Fruit fly (Drosophila melanogaster) whole organism, embryonic: Measurements from ENCODE around the gene CG6873.

Experiments used
- Asciz ChIP-seq: fragments of 200-800 bp; sonication (Bioruptor generic); optimal IDR thresholded peaks from 2 replicates; lab custom pipeline; 2017; ENCODE audit warnings: missing biosample characterization, mild to moderate bottlenecking, missing genetic modification characterization, missing genetic modification reagents
- BtbVII ChIP-seq: fragments of 200-800 bp; sonication (Bioruptor generic); optimal IDR thresholded peaks from 3 replicates; lab custom pipeline; 2017; ENCODE audit warnings: missing biosample characterization, mild to moderate bottlenecking, missing genetic modification characterization
- Bteb2 ChIP-seq: fragments of 200-800 bp; sonication (Bioruptor generic); optimal IDR thresholded peaks from 2 replicates; lab custom pipeline; 2016; ENCODE audit warnings: missing biosample characterization, missing genetic modification characterization
- CG10565 ChIP-seq: fragments of 200-800 bp; sonication (Bioruptor generic); optimal IDR thresholded peaks from 3 replicates; lab custom pipeline; 2016; ENCODE audit warnings: missing biosample characterization, mild to moderate bottlenecking, missing genetic modification characterization
- CG10959 ChIP-seq: fragments of 200-800 bp; sonication (Bioruptor generic); IDR thresholded peaks from 2 replicates; pipeline ENCODE4 v1.3.6; 2022; ENCODE audit warnings: missing biosample characterization, missing genetic modification characterization
- CG12104 ChIP-seq: fragments of 200-800 bp; sonication (Bioruptor generic); optimal IDR thresholded peaks from 3 replicates; lab custom pipeline; 2016; ENCODE audit warnings: missing biosample characterization, missing genetic modification characterization
- CG1233 ChIP-seq: fragments of 200-800 bp; sonication (Bioruptor generic); optimal IDR thresholded peaks from 4 replicates; lab custom pipeline; 2018; ENCODE audit warnings: missing biosample characterization, mild to moderate bottlenecking, missing genetic modification characterization
- CG15073 ChIP-seq: fragments of 200-800 bp; sonication (Bioruptor generic); optimal IDR thresholded peaks from 2 replicates; lab custom pipeline; 2016; ENCODE audit warnings: missing biosample characterization, missing genetic modification characterization
- CG15601 ChIP-seq: fragments of 200-800 bp; sonication (Bioruptor generic); optimal IDR thresholded peaks from 3 replicates; lab custom pipeline; 2019; ENCODE audit warnings: missing biosample characterization, mild to moderate bottlenecking, missing genetic modification characterization, moderate library complexity
- CG1602 ChIP-seq: fragments of 200-800 bp; sonication (Bioruptor generic); optimal IDR thresholded peaks from 3 replicates; lab custom pipeline; 2016; ENCODE audit warnings: missing biosample characterization, missing genetic modification characterization
- CG18476 ChIP-seq: fragments of 200-800 bp; sonication (Bioruptor generic); optimal IDR thresholded peaks from 2 replicates; lab custom pipeline; 2016; ENCODE audit warnings: missing biosample characterization, mild to moderate bottlenecking, missing genetic modification characterization
- CG18764 ChIP-seq: fragments of 200-800 bp; sonication (Bioruptor generic); optimal IDR thresholded peaks from 3 replicates; lab custom pipeline; 2016; ENCODE audit warnings: missing biosample characterization, missing genetic modification characterization
- CG2875 ChIP-seq: fragments of 200-800 bp; sonication (Bioruptor generic); optimal IDR thresholded peaks from 2 replicates; lab custom pipeline; 2017; ENCODE audit warnings: missing biosample characterization, mild to moderate bottlenecking, missing genetic modification characterization, missing genetic modification reagents
- CG32767 ChIP-seq: fragments of 200-800 bp; sonication (Bioruptor generic); IDR thresholded peaks from 2 replicates; pipeline ENCODE4 v1.3.6; 2022; ENCODE audit warnings: missing biosample characterization, missing genetic modification characterization
- CG4282 ChIP-seq: fragments of 200-800 bp; sonication (Bioruptor generic); optimal IDR thresholded peaks from 2 replicates; lab custom pipeline; 2016; ENCODE audit warnings: missing biosample characterization, missing genetic modification characterization
- CG4617 ChIP-seq: fragments of 200-800 bp; sonication (Bioruptor generic); optimal IDR thresholded peaks from 3 replicates; lab custom pipeline; 2016; ENCODE audit warnings: missing biosample characterization, missing genetic modification characterization, borderline replicate concordance
- CG4730 ChIP-seq: fragments of 200-800 bp; sonication (Bioruptor generic); IDR thresholded peaks from 2 replicates; pipeline ENCODE4 v1.3.6; 2022; ENCODE audit warnings: missing biosample characterization, missing genetic modification characterization
- CG7271 ChIP-seq: fragments of 200-800 bp; sonication (Bioruptor generic); optimal IDR thresholded peaks from 2 replicates; lab custom pipeline; 2018; ENCODE audit warnings: missing biosample characterization, mild to moderate bottlenecking, missing genetic modification characterization, moderate library complexity
- CG9797 ChIP-seq: fragments of 200-800 bp; sonication (Bioruptor generic); optimal IDR thresholded peaks from 3 replicates; lab custom pipeline; 2018; ENCODE audit warnings: missing biosample characterization, mild to moderate bottlenecking, missing genetic modification characterization
- CG9932 ChIP-seq: fragments of 200-800 bp; sonication (Bioruptor generic); IDR thresholded peaks from 2 replicates; pipeline ENCODE4 v1.3.6; 2022; ENCODE audit warnings: missing biosample characterization, missing genetic modification characterization
- CHES-1-like ChIP-seq: fragments of 200-800 bp; sonication (Bioruptor generic); optimal IDR thresholded peaks from 2 replicates; lab custom pipeline; 2016; ENCODE audit warnings: missing biosample characterization, missing genetic modification characterization
- CkIIα-i1 ChIP-seq: fragments of 200-800 bp; sonication (Bioruptor generic); IDR thresholded peaks from 2 replicates; pipeline ENCODE4 v1.3.6; 2022; ENCODE audit warnings: missing biosample characterization, missing genetic modification characterization
- Doc3 ChIP-seq: fragments of 200-800 bp; sonication (Bioruptor generic); IDR thresholded peaks from 3 replicates; pipeline ENCODE4 v1.3.6; 2022; ENCODE audit warnings: missing biosample characterization, missing genetic modification characterization; ENCODE audit not compliant: partially characterized antibody
- HLH3B ChIP-seq: fragments of 200-800 bp; sonication (Bioruptor generic); IDR thresholded peaks from 2 replicates; pipeline ENCODE4 v1.3.6; 2022; ENCODE audit warnings: missing biosample characterization, missing genetic modification characterization
- HLH4C ChIP-seq: fragments of 200-800 bp; sonication (Bioruptor generic); IDR thresholded peaks from 3 replicates; pipeline ENCODE4 v1.3.6; 2022; ENCODE audit warnings: missing biosample characterization, missing genetic modification characterization; ENCODE audit not compliant: partially characterized antibody
- Hr3 ChIP-seq: fragments of 200-800 bp; sonication (Bioruptor generic); optimal IDR thresholded peaks from 3 replicates; lab custom pipeline; 2016; ENCODE audit warnings: missing biosample characterization, missing genetic modification characterization
- Hr51 ChIP-seq, 2 experiments: fragments of 200-800 bp; sonication (Bioruptor generic); optimal IDR thresholded peaks; 2 replicates in 1 of 2; 3 replicates in 1 of 2; lab custom pipeline; 2016 to 2018; ENCODE audit warnings: missing biosample characterization in 2 of 2, missing genetic modification characterization in 2 of 2, mild to moderate bottlenecking in 1 of 2, moderate library complexity in 1 of 2
- Mrtf ChIP-seq: fragments of 200-800 bp; sonication (Bioruptor generic); IDR thresholded peaks from 3 replicates; pipeline ENCODE4 v1.3.6; 2022; ENCODE audit warnings: missing biosample characterization, missing genetic modification characterization
- Neu2 ChIP-seq: fragments of 200-800 bp; sonication (Bioruptor generic); optimal IDR thresholded peaks from 3 replicates; lab custom pipeline; 2016; ENCODE audit warnings: missing biosample characterization, missing genetic modification characterization, borderline replicate concordance
- Nf-YA ChIP-seq: fragments of 200-800 bp; sonication (Bioruptor generic); IDR thresholded peaks from 2 replicates; pipeline ENCODE4 v1.3.6; 2022; ENCODE audit warnings: missing biosample characterization, missing genetic modification characterization
- Scr ChIP-seq: fragments of 200-800 bp; sonication (Bioruptor generic); IDR thresholded peaks from 2 replicates; pipeline ENCODE4 v1.3.6; 2022; ENCODE audit warnings: missing biosample characterization, missing genetic modification characterization; ENCODE audit not compliant: partially characterized antibody
- Sox100B ChIP-seq: fragments of 200-800 bp; sonication (Bioruptor generic); optimal IDR thresholded peaks from 3 replicates; lab custom pipeline; 2018; ENCODE audit warnings: missing biosample characterization, mild to moderate bottlenecking, missing genetic modification characterization
- Ssrp ChIP-seq: fragments of 200-800 bp; sonication (Bioruptor generic); optimal IDR thresholded peaks from 2 replicates; lab custom pipeline; 2018; ENCODE audit warnings: missing biosample characterization, mild to moderate bottlenecking, missing genetic modification characterization, moderate library complexity
- ab ChIP-seq: fragments of 200-800 bp; sonication (Bioruptor generic); optimal IDR thresholded peaks from 2 replicates; lab custom pipeline; 2016; ENCODE audit warnings: missing biosample characterization, missing genetic modification characterization
- az2 ChIP-seq: fragments of 200-800 bp; sonication (Bioruptor generic); optimal IDR thresholded peaks from 3 replicates; lab custom pipeline; 2016; ENCODE audit warnings: missing biosample characterization, missing genetic modification characterization
- crol ChIP-seq: fragments of 200-800 bp; sonication (Bioruptor generic); IDR thresholded peaks from 2 replicates; pipeline ENCODE4 v1.3.6; 2022; ENCODE audit warnings: missing biosample characterization, missing genetic modification characterization
- gt ChIP-seq: fragments of 200-800 bp; sonication (Bioruptor generic); IDR thresholded peaks from 2 replicates; pipeline ENCODE4 v1.3.6; 2022; ENCODE audit warnings: missing biosample characterization, missing genetic modification characterization
- jigr1 ChIP-seq: fragments of 200-800 bp; sonication (Bioruptor generic); IDR thresholded peaks from 3 replicates; pipeline ENCODE4 v1.3.6; 2022; ENCODE audit warnings: missing biosample characterization, missing genetic modification characterization
- jumu ChIP-seq: fragments of 200-800 bp; sonication (Bioruptor generic); optimal IDR thresholded peaks from 3 replicates; lab custom pipeline; 2016; ENCODE audit warnings: missing biosample characterization, missing genetic modification characterization
- lilli ChIP-seq: fragments of 200-800 bp; sonication (Bioruptor generic); optimal IDR thresholded peaks from 3 replicates; lab custom pipeline; 2016; ENCODE audit warnings: missing biosample characterization, missing genetic modification characterization
- lmd ChIP-seq: fragments of 200-800 bp; sonication (Bioruptor generic); IDR thresholded peaks from 2 replicates; pipeline ENCODE4 v1.3.6; 2022; ENCODE audit warnings: missing biosample characterization, missing genetic modification characterization
- mam ChIP-seq: fragments of 200-800 bp; sonication (Bioruptor generic); optimal IDR thresholded peaks from 3 replicates; lab custom pipeline; 2016; ENCODE audit warnings: missing biosample characterization, missing genetic modification characterization
- phol ChIP-seq: fragments of 200-800 bp; sonication (Bioruptor generic); optimal IDR thresholded peaks from 3 replicates; lab custom pipeline; 2018; ENCODE audit warnings: missing biosample characterization, mild to moderate bottlenecking, missing genetic modification characterization, moderate library complexity
- pum ChIP-seq: fragments of 200-800 bp; sonication (Bioruptor generic); optimal IDR thresholded peaks from 2 replicates; lab custom pipeline; 2016; ENCODE audit warnings: missing biosample characterization, missing genetic modification characterization
- pzg ChIP-seq: fragments of 200-800 bp; sonication (Bioruptor generic); optimal IDR thresholded peaks from 3 replicates; lab custom pipeline; 2018; ENCODE audit warnings: missing biosample characterization, mild to moderate bottlenecking, missing genetic modification characterization, moderate library complexity
- slp2 ChIP-seq: fragments of 200-800 bp; sonication (Bioruptor generic); optimal IDR thresholded peaks from 2 replicates; lab custom pipeline; 2016; ENCODE audit warnings: missing biosample characterization, missing genetic modification characterization
- sna ChIP-seq: fragments of 200-800 bp; sonication (Bioruptor generic); IDR thresholded peaks from 2 replicates; pipeline ENCODE4 v1.3.6; 2022; ENCODE audit warnings: missing biosample characterization, missing genetic modification characterization; ENCODE audit not compliant: partially characterized antibody
- ttk ChIP-seq: fragments of 200-800 bp; sonication (Bioruptor generic); IDR thresholded peaks from 2 replicates; pipeline ENCODE4 v2.1.2; 2022; ENCODE audit warnings: missing biosample characterization, missing genetic modification characterization
- usp ChIP-seq: fragments of >200 bp; optimal IDR thresholded peaks from 2 replicates; lab custom pipeline; 2017; ENCODE audit warnings: missing biosample characterization, missing genetic modification characterization
- vvl ChIP-seq: fragments of 200-800 bp; sonication (Bioruptor generic); IDR thresholded peaks from 2 replicates; pipeline ENCODE4 v1.3.6; 2022; ENCODE audit warnings: missing biosample characterization, missing genetic modification characterization
- wor ChIP-seq: fragments of 200-800 bp; sonication (Bioruptor generic); IDR thresholded peaks from 2 replicates; pipeline ENCODE4 v1.3.6; 2022; ENCODE audit warnings: missing biosample characterization, missing genetic modification characterization

Gene CG6873

DNA sequence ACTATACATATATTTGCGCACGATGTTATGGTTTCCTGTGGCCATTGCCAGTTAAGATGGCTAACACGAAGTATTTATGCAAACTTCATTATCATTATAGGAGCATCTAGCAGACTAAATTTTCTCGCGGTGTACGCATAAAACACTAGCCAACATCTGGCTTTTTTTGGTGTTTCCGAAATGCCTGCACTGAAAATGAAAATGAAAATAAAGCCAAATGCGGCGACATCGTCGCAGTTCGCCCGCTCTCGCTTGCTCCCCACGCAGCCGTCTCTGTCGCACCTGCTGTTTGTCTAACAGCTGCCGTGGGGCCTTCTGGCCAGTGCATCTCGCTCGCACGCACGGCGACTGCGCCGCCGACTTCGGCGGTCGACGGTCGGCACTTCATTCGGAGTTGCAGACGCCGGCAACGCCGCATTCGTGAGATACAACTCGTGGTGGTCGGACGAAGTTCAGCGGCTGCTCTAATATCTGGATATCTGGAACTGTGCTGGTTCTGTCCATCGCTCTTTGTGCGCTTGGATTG lies 35.2 kb upstream of the CG6873 start, which contains the start of gene CG6891 (continued):
- peak; percentile 11 for TF ChIP-seq Hr3 (GFP tag; lab: Kevin White, UChicago)
- no peak for TF ChIP-seq CG15073
- peak; percentile 39 for TF ChIP-seq pum (GFP tag; lab: Kevin White, UChicago)
- no peak for TF ChIP-seq CG18764
- 0 out of 2 replicates have a peak, but pooled peaks have one; percentile 39 for TF ChIP-seq vvl (GFP tag; lab: Robert Waterston, UW)
- peak; percentile 5 for TF ChIP-seq jumu (GFP tag; lab: Kevin White, UChicago)
- TF ChIP-seq CG2875 (GFP tag; lab: Kevin White, UChicago) = peak; percentile 10
- no peak for TF ChIP-seq Asciz (GFP tag; lab: Kevin White, UChicago)
- TF ChIP-seq CG18476 (GFP tag; lab: Kevin White, UChicago) = no peak
- no peak for TF ChIP-seq CG4282
- no peak for TF ChIP-seq BtbVII (GFP tag; lab: Kevin White, UChicago)
- TF ChIP-seq Neu2 (GFP tag; lab: Kevin White, UChicago) = no peak
- no peak for TF ChIP-seq lilli
- TF ChIP-seq CG9932 (GFP tag; lab: Robert Waterston, UW) = no peak
- no peak for TF ChIP-seq Doc3 (GFP tag; lab: Robert Waterston, UW)
- TF ChIP-seq crol (GFP tag; lab: Robert Waterston, UW) = peak; percentile 50
- TF ChIP-seq CG32767 (GFP tag; lab: Robert Waterston, UW) = no peak
- peak; percentile 33 for TF ChIP-seq CG15601 (tag; lab: Kevin White, UChicago)
- no peak for TF ChIP-seq pzg (GFP tag; lab: Kevin White, UChicago)
- TF ChIP-seq mam (GFP tag; lab: Kevin White, UChicago) = peak; percentile 12
- no peak for TF ChIP-seq CG4617 (GFP tag; lab: Kevin White, UChicago)
- TF ChIP-seq CG7271 = no peak
- peak; percentile 46 for TF ChIP-seq lmd
- TF ChIP-seq Mrtf = no peak
- no peak; the same call in 1 of the 2 replicates for TF ChIP-seq HLH3B (GFP tag; lab: Robert Waterston, UW)
- no peak for TF ChIP-seq slp2
- 0 out of 2 replicates have a peak, but pooled peaks have one; percentile 17 for TF ChIP-seq CG10959 (GFP tag; lab: Robert Waterston, UW)
- no peak for TF ChIP-seq ttk (GFP tag; lab: Robert Waterston, UW)
- no peak for TF ChIP-seq CG9797 (GFP tag; lab: Kevin White, UChicago)
- TF ChIP-seq Ssrp = no peak
- TF ChIP-seq Scr (GFP tag; lab: Robert Waterston, UW) = no peak
- peak; percentile 38 for TF ChIP-seq phol (tag; lab: Kevin White, UChicago)
- TF ChIP-seq CG1233 (GFP tag; lab: Kevin White, UChicago) = no peak
- no peak for TF ChIP-seq wor (GFP tag; lab: Robert Waterston, UW)
- TF ChIP-seq CG4730 (GFP tag; lab: Robert Waterston, UW) = no peak
- no peak for TF ChIP-seq Bteb2 (GFP tag; lab: Kevin White, UChicago)
- no peak for TF ChIP-seq gt (GFP tag; lab: Robert Waterston, UW)
- TF ChIP-seq az2 (GFP tag; lab: Kevin White, UChicago) = peak; percentile 40
- TF ChIP-seq CG1602 = no peak
- no peak for TF ChIP-seq Nf-YA (GFP tag; lab: Robert Waterston, UW)
- TF ChIP-seq CG12104 (GFP tag; lab: Kevin White, UChicago) = no peak
- no peak for TF ChIP-seq usp
- no peak for TF ChIP-seq CHES-1-like
- no peak for TF ChIP-seq CkIIα-i1 (GFP tag; lab: Robert Waterston, UW)
- TF ChIP-seq sna (GFP tag; lab: Robert Waterston, UW) = no peak
- TF ChIP-seq CG10565 (GFP tag; lab: Kevin White, UChicago) = no peak
- no peak for TF ChIP-seq HLH4C (GFP tag; lab: Robert Waterston, UW)
- no peak for TF ChIP-seq ab (GFP tag; lab: Kevin White, UChicago)
- TF ChIP-seq jigr1 (GFP tag; lab: Robert Waterston, UW) = no peak
- peak in 1 of 2 experiments; percentile 10 for TF ChIP-seq Hr51 (GFP tag; optimal IDR thresholded peaks at IDR 0.05; lab: Kevin White, UChicago)
- TF ChIP-seq Sox100B = no peak
